Fruit fly (Drosophila melanogaster): ENCODE data around the gene CG42710.

DNA sequence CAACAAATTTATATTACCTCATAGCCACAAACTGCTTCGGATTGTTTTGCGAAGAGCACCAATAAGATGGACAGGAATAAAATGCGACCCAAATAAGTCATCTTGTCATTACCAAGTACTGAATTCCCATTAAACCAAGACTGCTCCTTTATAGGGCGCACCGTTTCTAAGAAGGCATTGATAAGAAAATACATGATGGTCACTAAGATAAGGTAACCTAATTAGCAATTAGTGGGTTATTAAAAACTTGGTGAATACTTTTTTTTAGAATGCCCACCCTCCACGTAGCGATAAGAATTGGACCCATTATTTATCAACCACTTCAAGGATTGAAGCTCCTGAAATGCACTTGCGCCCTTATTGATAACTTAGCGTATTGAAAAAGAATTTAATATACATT is 10.1 kb downstream of the CG42710 start, which contains the start of gene LManIV:
- TF ChIP-seq EcR (GFP tag; optimal IDR thresholded peaks at IDR 0.05) (no peak), usp (GFP tag; optimal IDR thresholded peaks at IDR 0.05) (no peak)
